Worm (Caenorhabditis elegans): ENCODE measurements around the gene fbxc-22.

Gene fbxc-22

ce11 chrII:1706385-1706784 is 15.5 kb upstream of the fbxc-22 start, which contains the start of gene sdz-18:
sdz-18 (minus strand) TSS chrII:1706485.
- TF ChIP-seq dao-5 (tag; optimal IDR thresholded peaks at IDR 0.05) (no peak), him-1 (tag; optimal IDR thresholded peaks at IDR 0.05) (no peak), W03F9.2 (tag; optimal IDR thresholded peaks at IDR 0.05) (no peak)

- TF ChIP-seq dao-5 (tag; optimal IDR thresholded peaks at IDR 0.05), result no peak
- no peak for TF ChIP-seq W03F9.2 (tag; optimal IDR thresholded peaks at IDR 0.05)
- TF ChIP-seq him-1 (tag; optimal IDR thresholded peaks at IDR 0.05), result no peak
Measured at ce11 chrII:1703363-1703762, 12.5 kb upstream of the fbxc-22 start, which contains the start of gene fbxb-47. fbxb-47 (minus strand) TSS chrII:1703463.

- TF ChIP-seq him-1 (tag; optimal IDR thresholded peaks at IDR 0.05) (no peak), W03F9.2 (tag; optimal IDR thresholded peaks at IDR 0.05) (no peak), dao-5 (tag; optimal IDR thresholded peaks at IDR 0.05) (no peak)
Measured at ce11 chrII:1695861-1696260, 5.0 kb upstream of the fbxc-22 start, which contains the start of gene F58E1.13. F58E1.13 (minus strand) TSS chrII:1695872.

- TF ChIP-seq W03F9.2 (tag; optimal IDR thresholded peaks at IDR 0.05), result no peak
- TF ChIP-seq dao-5 (tag; optimal IDR thresholded peaks at IDR 0.05), result no peak
- TF ChIP-seq him-1 (tag; optimal IDR thresholded peaks at IDR 0.05), result no peak
Measured at ce11 chrII:1694530-1694929, 3.6 kb upstream of the fbxc-22 start, which contains the start of gene fbxc-26. fbxc-26 (minus strand) TSS chrII:1694630.

ce11 chrII:1692827-1693226 is 1.9 kb upstream of the fbxc-22 start, which contains the start of gene fbxc-21:
fbxc-21 (minus strand) TSS chrII:1692927.
- TF ChIP-seq him-1 (tag; optimal IDR thresholded peaks at IDR 0.05) (no peak), dao-5 (tag; optimal IDR thresholded peaks at IDR 0.05) (no peak), W03F9.2 (tag; optimal IDR thresholded peaks at IDR 0.05) (no peak)

- TF ChIP-seq W03F9.2 (tag; optimal IDR thresholded peaks at IDR 0.05), result no peak
- TF ChIP-seq dao-5 (tag; optimal IDR thresholded peaks at IDR 0.05), result no peak
- no peak for TF ChIP-seq him-1 (tag; optimal IDR thresholded peaks at IDR 0.05)
Measured at ce11 chrII:1688813-1689212, 2.1 kb downstream of the fbxc-22 start, which contains the start of the genes fbxb-18 and fbxb-19. fbxb-18 (minus strand) TSS chrII:1688913. fbxb-19 (minus strand) TSS chrII:1689181.

- TF ChIP-seq W03F9.2 (tag; optimal IDR thresholded peaks at IDR 0.05) (no peak), dao-5 (tag; optimal IDR thresholded peaks at IDR 0.05) (no peak), him-1 (tag; optimal IDR thresholded peaks at IDR 0.05) (no peak)
Measured at ce11 chrII:1683742-1684141, 7.2 kb downstream of the fbxc-22 start, which contains the start of gene fbxb-25. fbxb-25 (plus strand) TSS chrII:1684042.

ce11 chrII:1682218-1682617 is 8.7 kb downstream of the fbxc-22 start, which contains the start of gene fbxb-26:
fbxb-26 (plus strand) TSS chrII:1682518.
- no peak for TF ChIP-seq W03F9.2 (tag; optimal IDR thresholded peaks at IDR 0.05)
- TF ChIP-seq him-1 (tag; optimal IDR thresholded peaks at IDR 0.05), result no peak
- no peak for TF ChIP-seq dao-5 (tag; optimal IDR thresholded peaks at IDR 0.05)

ce11 chrII:1679081-1679480 is 11.8 kb downstream of the fbxc-22 start, which contains the start of gene irld-36:
irld-36 (plus strand) TSS chrII:1679381.
- TF ChIP-seq dao-5 (tag; optimal IDR thresholded peaks at IDR 0.05), result no peak
- no peak for TF ChIP-seq him-1 (tag; optimal IDR thresholded peaks at IDR 0.05)

ce11 chrII:1676088-1676487 is 14.8 kb downstream of the fbxc-22 start, which contains the start of gene fbxb-17:
fbxb-17 (plus strand) TSS chrII:1676388.
- no peak for TF ChIP-seq W03F9.2 (tag; optimal IDR thresholded peaks at IDR 0.05)
- TF ChIP-seq him-1 (tag; optimal IDR thresholded peaks at IDR 0.05), result no peak
- no peak for TF ChIP-seq dao-5 (tag; optimal IDR thresholded peaks at IDR 0.05)

ce11 chrII:1672673-1673072 is 18.2 kb downstream of the fbxc-22 start:
- no peak for TF ChIP-seq dao-5 (tag; optimal IDR thresholded peaks at IDR 0.05)
- TF ChIP-seq him-1 (tag; optimal IDR thresholded peaks at IDR 0.05), result no peak
- TF ChIP-seq W03F9.2 (tag; optimal IDR thresholded peaks at IDR 0.05), result no peak

- TF ChIP-seq him-1 (tag; optimal IDR thresholded peaks at IDR 0.05) (no peak), W03F9.2 (tag; optimal IDR thresholded peaks at IDR 0.05) (no peak), dao-5 (tag; optimal IDR thresholded peaks at IDR 0.05) (no peak)
Measured at ce11 chrII:1670985-1671384, 19.9 kb downstream of the fbxc-22 start.

- TF ChIP-seq W03F9.2 (tag; optimal IDR thresholded peaks at IDR 0.05) (no peak), dao-5 (tag; optimal IDR thresholded peaks at IDR 0.05) (no peak)
Measured at ce11 chrII:1670260-1670879, 20.5 kb downstream of the fbxc-22 start, which contains the start of gene nhx-6. nhx-6 (plus strand) TSS chrII:1670829.

ce11 chrII:1668913-1669312 is 22.0 kb downstream of the fbxc-22 start, which contains the start of gene srw-97:
srw-97 (minus strand) TSS chrII:1669013.
- TF ChIP-seq him-1 (tag; optimal IDR thresholded peaks at IDR 0.05) (no peak), W03F9.2 (tag; optimal IDR thresholded peaks at IDR 0.05) (no peak)

Measured in whole organism, L4/young adult.